Worm (Caenorhabditis elegans) whole organism, L4 larva: ENCODE data around the gene tkr-2.

Experiments
- D1046.2 ChIP-seq: fragments of 200-800 bp; sonication (Bioruptor generic); IDR thresholded peaks from 2 replicates; pipeline ENCODE4 v1.3.6; 2022; ENCODE audit warnings: missing genetic modification characterization, missing compliant biosample characterization
- F44E2.7 ChIP-seq: fragments of 200-800 bp; sonication (Bioruptor generic); IDR thresholded peaks from 2 replicates; pipeline ENCODE4 v2.1.2; 2022; ENCODE audit warnings: missing genetic modification characterization, missing compliant biosample characterization
- R02D3.7 ChIP-seq: fragments of 150-350 bp; sonication (generic microtip); optimal IDR thresholded peaks from 3 replicates; lab custom pipeline; 2014; ENCODE audit warnings: missing biosample characterization, missing genetic modification characterization
- T26A8.4 ChIP-seq: fragments of 200-800 bp; sonication (Bioruptor generic); IDR thresholded peaks from 2 replicates; pipeline ENCODE4 v1.3.6; 2022; ENCODE audit warnings: missing genetic modification characterization, missing compliant biosample characterization
- Y5F2A.4 ChIP-seq: fragments of 200-800 bp; sonication (Bioruptor generic); optimal IDR thresholded peaks from 2 replicates; lab custom pipeline; 2018; ENCODE audit warnings: mild to moderate bottlenecking, missing genetic modification characterization, missing compliant biosample characterization
- Y75B8A.6 ChIP-seq: fragments of 200-800 bp; sonication (Bioruptor generic); IDR thresholded peaks from 2 replicates; pipeline ENCODE4 v1.3.6; 2022; ENCODE audit warnings: missing genetic modification reagents, missing genetic modification characterization, missing compliant biosample characterization
- aly-2 ChIP-seq: sonication (generic microtip); optimal IDR thresholded peaks from 2 replicates; lab custom pipeline; 2018; ENCODE audit warnings: missing biosample characterization, missing genetic modification characterization
- arid-1 ChIP-seq: fragments of 200-800 bp; sonication (Bioruptor generic); conservative IDR thresholded peaks from 2 replicates; pipeline ENCODE4 v1.3.6; 2022; ENCODE audit warnings: missing genetic modification reagents, missing genetic modification characterization, missing compliant biosample characterization
- attf-4 ChIP-seq: sonication (generic microtip); optimal IDR thresholded peaks from 3 replicates; lab custom pipeline; 2017; ENCODE audit warnings: missing biosample characterization, missing genetic modification characterization
- ceh-20 ChIP-seq: fragments of 200-800 bp; sonication (Bioruptor generic); IDR thresholded peaks from 2 replicates; pipeline ENCODE4 v1.3.6; 2022; ENCODE audit warnings: missing genetic modification reagents, missing genetic modification characterization, missing compliant biosample characterization
- ceh-32 ChIP-seq: sonication (generic microtip); optimal IDR thresholded peaks from 2 replicates; lab custom pipeline; 2016; ENCODE audit warnings: mild to moderate bottlenecking, missing genetic modification characterization, missing compliant biosample characterization; ENCODE audit not compliant: poor library complexity
- ceh-82 ChIP-seq: sonication (generic microtip); optimal IDR thresholded peaks from 2 replicates; lab custom pipeline; 2017; ENCODE audit warnings: missing biosample characterization, missing genetic modification characterization
- ces-1 ChIP-seq: fragments of 150-350 bp; sonication (generic microtip); optimal IDR thresholded peaks from 4 replicates; lab custom pipeline; 2014; ENCODE audit warnings: missing biosample characterization, missing genetic modification reagents, missing genetic modification characterization
- cey-2 ChIP-seq: sonication (generic microtip); optimal IDR thresholded peaks from 3 replicates; lab custom pipeline; 2017; ENCODE audit warnings: missing genetic modification characterization, mild to moderate bottlenecking, missing compliant biosample characterization, antibody characterized with exemption, borderline replicate concordance; ENCODE audit not compliant: insufficient read depth
- daf-16 ChIP-seq, 3 experiments: sonication (generic microtip); optimal IDR thresholded peaks; 2 replicates each; lab custom pipeline; 2016 to 2017; ENCODE audit warnings: missing genetic modification characterization in 3 of 3, missing genetic modification reagents in 3 of 3, mild to moderate bottlenecking in 2 of 3, missing compliant biosample characterization in 2 of 3, missing biosample characterization in 1 of 3, moderate library complexity in 1 of 3
- dpl-1 ChIP-seq: fragments of 150-350 bp; optimal IDR thresholded peaks from 2 replicates; lab custom pipeline; 2014; ENCODE audit warnings: missing biosample characterization, missing genetic modification reagents, missing genetic modification characterization
- dve-1 ChIP-seq: sonication (generic microtip); optimal IDR thresholded peaks from 2 replicates; lab custom pipeline; 2017; ENCODE audit warnings: antibody characterized with exemption, mild to moderate bottlenecking, missing genetic modification characterization, missing compliant biosample characterization; ENCODE audit not compliant: insufficient read depth
- egl-27 ChIP-seq: sonication (generic microtip); optimal IDR thresholded peaks from 3 replicates; lab custom pipeline; 2017; ENCODE audit warnings: missing biosample characterization, missing genetic modification reagents, missing genetic modification characterization
- hlh-11 ChIP-seq: fragments of 200-800 bp; sonication (Bioruptor generic); optimal IDR thresholded peaks from 2 replicates; lab custom pipeline; 2018; ENCODE audit warnings: mild to moderate bottlenecking, missing genetic modification characterization, missing compliant biosample characterization
- hmg-1.1 ChIP-seq: fragments of 200-800 bp; sonication (Bioruptor generic); IDR thresholded peaks from 2 replicates; pipeline ENCODE4 v1.3.6; 2022; ENCODE audit warnings: missing genetic modification reagents, missing genetic modification characterization, missing compliant biosample characterization
- jun-1 ChIP-seq: fragments of 150-350 bp; optimal IDR thresholded peaks from 2 replicates; lab custom pipeline; 2014; ENCODE audit warnings: missing biosample characterization, missing genetic modification reagents, missing genetic modification characterization
- lim-7 ChIP-seq: fragments of 200-800 bp; sonication (Bioruptor generic); IDR thresholded peaks from 2 replicates; pipeline ENCODE4 v1.3.6; 2022; ENCODE audit warnings: missing genetic modification characterization, missing compliant biosample characterization
- lin-1 ChIP-seq: fragments of 200-800 bp; sonication (Bioruptor generic); IDR thresholded peaks from 2 replicates; pipeline ENCODE4 v1.3.6; 2022; ENCODE audit warnings: missing genetic modification reagents, missing genetic modification characterization, missing compliant biosample characterization
- lin-15B ChIP-seq: fragments of 150-350 bp; sonication (generic microtip); optimal IDR thresholded peaks from 3 replicates; lab custom pipeline; 2014; ENCODE audit warnings: missing biosample characterization, missing genetic modification characterization
- lin-38 ChIP-seq: fragments of 200-800 bp; sonication (Bioruptor generic); IDR thresholded peaks from 2 replicates; pipeline ENCODE4 v1.3.6; 2022; ENCODE audit warnings: missing genetic modification reagents, missing genetic modification characterization, missing compliant biosample characterization
- lir-3 ChIP-seq: sonication (generic microtip); optimal IDR thresholded peaks from 2 replicates; lab custom pipeline; 2016; ENCODE audit warnings: mild to moderate bottlenecking, missing genetic modification characterization, missing compliant biosample characterization
- mdl-1 ChIP-seq, 2 experiments: fragments of 150-350 bp in 1 of 2; sonication (generic microtip) in 1 of 2; optimal IDR thresholded peaks; 2 replicates each; lab custom pipeline; 2014 to 2017; ENCODE audit warnings: missing biosample characterization in 2 of 2, missing genetic modification characterization in 2 of 2
- mep-1 ChIP-seq: fragments of 150-350 bp; sonication (generic microtip); optimal IDR thresholded peaks from 3 replicates; lab custom pipeline; 2014; ENCODE audit warnings: missing biosample characterization, missing genetic modification characterization
- mes-2 ChIP-seq: sonication (generic microtip); optimal IDR thresholded peaks from 2 replicates; lab custom pipeline; 2016; ENCODE audit warnings: missing genotype, mild to moderate bottlenecking, missing genetic modification characterization, missing compliant biosample characterization; ENCODE audit not compliant: poor library complexity, severe bottlenecking
- mxl-3 ChIP-seq: fragments of 200-800 bp; sonication (Bioruptor generic); optimal IDR thresholded peaks from 2 replicates; lab custom pipeline; 2018; ENCODE audit warnings: mild to moderate bottlenecking, missing genetic modification characterization, missing compliant biosample characterization
- nhr-10 ChIP-seq: fragments of 150-350 bp; optimal IDR thresholded peaks from 2 replicates; lab custom pipeline; 2014; ENCODE audit warnings: missing biosample characterization, missing genetic modification characterization
- nhr-102 ChIP-seq: sonication (generic microtip); optimal IDR thresholded peaks from 2 replicates; lab custom pipeline; 2016; ENCODE audit warnings: mild to moderate bottlenecking, missing genetic modification characterization, moderate library complexity, missing compliant biosample characterization
- nhr-11 ChIP-seq: fragments of 150-350 bp; optimal IDR thresholded peaks from 2 replicates; lab custom pipeline; 2014; ENCODE audit warnings: missing biosample characterization, missing genetic modification characterization
- nhr-111 ChIP-seq: fragments of 200-800 bp; sonication (Bioruptor generic); optimal IDR thresholded peaks from 2 replicates; lab custom pipeline; 2018; ENCODE audit warnings: mild to moderate bottlenecking, missing genetic modification characterization, missing compliant biosample characterization
- nhr-237 ChIP-seq: sonication (generic microtip); optimal IDR thresholded peaks from 2 replicates; lab custom pipeline; 2017; ENCODE audit warnings: missing biosample characterization, missing genetic modification characterization
- nhr-28 ChIP-seq: fragments of 150-350 bp; optimal IDR thresholded peaks from 2 replicates; lab custom pipeline; 2014; ENCODE audit warnings: missing biosample characterization, missing genetic modification characterization
- nhr-42 ChIP-seq: fragments of 200-800 bp; sonication (Bioruptor generic); IDR thresholded peaks from 2 replicates; pipeline ENCODE4 v1.3.6; 2022; ENCODE audit warnings: missing genetic modification characterization, missing compliant biosample characterization
- nhr-6 ChIP-seq: fragments of 150-350 bp; optimal IDR thresholded peaks from 2 replicates; lab custom pipeline; 2014; ENCODE audit warnings: missing biosample characterization, missing genetic modification characterization
- nhr-77 ChIP-seq: fragments of 150-350 bp; optimal IDR thresholded peaks from 2 replicates; lab custom pipeline; 2014; ENCODE audit warnings: missing biosample characterization, missing genetic modification characterization
- pha-4 ChIP-seq, 2 experiments: fragments of 150-350 bp in 1 of 2; fragments of 200-800 bp in 1 of 2; sonication (Bioruptor generic) in 1 of 2; IDR thresholded peaks in 1 of 2; optimal IDR thresholded peaks in 1 of 2; 2 replicates each; pipeline versions ENCODE4 v1.3.6 to Lab custom; 2014 to 2022; ENCODE audit warnings: missing genetic modification characterization in 2 of 2, missing genetic modification reagents in 2 of 2, missing biosample characterization in 1 of 2, missing compliant biosample characterization in 1 of 2
- php-3 ChIP-seq: fragments of 200-800 bp; sonication (Bioruptor generic); IDR thresholded peaks from 2 replicates; pipeline ENCODE4 v1.3.6; 2022; ENCODE audit warnings: missing genetic modification reagents, missing genetic modification characterization, missing compliant biosample characterization
- pqm-1 ChIP-seq: sonication (generic microtip); optimal IDR thresholded peaks from 2 replicates; lab custom pipeline; 2017; ENCODE audit warnings: missing biosample characterization, missing genetic modification characterization
- rbr-2 ChIP-seq: sonication (generic microtip); optimal IDR thresholded peaks from 2 replicates; lab custom pipeline; 2016; ENCODE audit warnings: missing genotype, missing genetic modification characterization, missing compliant biosample characterization
- skn-1 ChIP-seq: fragments of 150-350 bp; optimal IDR thresholded peaks from 2 replicates; lab custom pipeline; 2014; ENCODE audit warnings: missing biosample characterization, missing genetic modification characterization
- snpc-1.2 ChIP-seq: fragments of 200-800 bp; sonication (Bioruptor generic); IDR thresholded peaks from 2 replicates; pipeline ENCODE4 v1.3.6; 2022; ENCODE audit warnings: missing genetic modification reagents, missing genetic modification characterization, missing compliant biosample characterization
- snpc-4 ChIP-seq: fragments of 150-350 bp; optimal IDR thresholded peaks from 2 replicates; lab custom pipeline; 2014; ENCODE audit warnings: missing biosample characterization, missing genetic modification characterization
- spr-3 ChIP-seq: fragments of 200-800 bp; sonication (Bioruptor generic); optimal IDR thresholded peaks from 2 replicates; lab custom pipeline; 2018; ENCODE audit warnings: mild to moderate bottlenecking, missing genetic modification characterization, missing compliant biosample characterization
- tag-97 ChIP-seq: fragments of 200-800 bp; sonication (Bioruptor generic); IDR thresholded peaks from 2 replicates; pipeline ENCODE4 v1.3.6; 2022; ENCODE audit warnings: missing genetic modification characterization, missing compliant biosample characterization
- unc-39 ChIP-seq: sonication (generic microtip); optimal IDR thresholded peaks from 2 replicates; lab custom pipeline; 2017; ENCODE audit warnings: missing biosample characterization, missing genetic modification characterization
- vab-7 ChIP-seq: fragments of 200-800 bp; sonication (Bioruptor generic); IDR thresholded peaks from 2 replicates; pipeline ENCODE4 v1.3.6; 2022; ENCODE audit warnings: missing genetic modification reagents, missing genetic modification characterization, missing compliant biosample characterization
- zip-2 ChIP-seq: fragments of 150-350 bp; optimal IDR thresholded peaks from 2 replicates; lab custom pipeline; 2014; ENCODE audit warnings: missing biosample characterization, missing genetic modification characterization

tkr-2 gene

DNA sequence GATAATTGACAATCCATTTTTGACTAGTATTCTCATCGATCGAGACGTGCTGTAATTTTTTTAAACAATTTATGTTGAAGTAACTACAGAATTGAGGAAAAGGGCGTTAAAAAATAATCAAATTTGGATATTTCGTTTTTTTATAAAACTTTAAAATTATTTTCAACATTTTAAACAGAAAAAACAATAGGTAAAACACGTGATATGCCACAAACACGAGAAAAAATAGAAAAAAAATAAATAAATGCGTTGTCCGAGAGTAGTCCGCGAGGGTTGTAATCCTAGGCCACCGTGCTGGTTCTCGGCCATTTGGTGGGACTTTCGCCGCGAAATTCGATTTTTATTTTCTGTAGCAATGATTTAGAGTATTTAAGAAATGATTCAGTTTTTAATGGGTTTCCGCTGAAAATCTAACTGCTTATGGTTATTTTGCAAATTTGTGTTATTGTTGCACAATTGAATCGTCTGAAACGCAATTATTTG, 4.5 kb downstream of the tkr-2 start, which contains the start of gene C49A9.10 (continued):
- TF ChIP-seq Y75B8A.6 (GFP tag; lab: Robert Waterston, UW) (no peak), snpc-4 (tag; lab: Kevin White, UChicago) (no peak), nhr-237 (no peak), jun-1 (no peak), lin-38 (GFP tag; lab: Robert Waterston, UW) (peak; percentile 76; the same call in 1 of the 2 replicates), lim-7 (GFP tag; lab: Robert Waterston, UW) (no peak), nhr-6 (tag; lab: Kevin White, UChicago) (no peak), egl-27 (no peak), skn-1 (tag; lab: Kevin White, UChicago) (no peak), ceh-82 (no peak), lin-15B (tag; lab: Kevin White, UChicago) (no peak), nhr-111 (no peak), ceh-20 (no peak; the same call in 1 of the 2 replicates), cey-2 (tag; lab: Kevin White, UChicago) (no peak), D1046.2 (GFP tag; lab: Robert Waterston, UW) (no peak), ceh-32 (no peak), rbr-2 (peak; percentile 70), dve-1 (tag; lab: Kevin White, UChicago) (peak; percentile 73), nhr-42 (no peak), F44E2.7 (no peak), nhr-11 (tag; lab: Kevin White, UChicago) (peak; percentile 3), T26A8.4 (GFP tag; lab: Robert Waterston, UW) (no peak), nhr-10 (tag; lab: Kevin White, UChicago) (no peak), mep-1 (tag; lab: Kevin White, UChicago) (peak; percentile 76), tag-97 (no peak), hlh-11 (tag; lab: Kevin White, UChicago) (no peak), lin-1 (GFP tag; lab: Robert Waterston, UW) (no peak), Y5F2A.4 (GFP tag; lab: Kevin White, UChicago) (no peak), lir-3 (tag; lab: Kevin White, UChicago) (no peak), spr-3 (no peak), aly-2 (tag; lab: Kevin White, UChicago) (no peak), nhr-28 (tag; lab: Kevin White, UChicago) (no peak), arid-1 (GFP tag; lab: Robert Waterston, UW) (no peak), mes-2 (tag; lab: Kevin White, UChicago) (peak; percentile 100), mdl-1 (tag; optimal IDR thresholded peaks at IDR 0.05; lab: Kevin White, UChicago) (no peak), R02D3.7 (tag; lab: Kevin White, UChicago) (no peak), pqm-1 (tag; lab: Kevin White, UChicago) (no peak), pha-4 (GFP tag; IDR thresholded peaks at IDR 0.05; lab: Robert Waterston, UW) (0 out of 2 replicates have a peak, but pooled peaks have one; percentile 43), pha-4 (tag; optimal IDR thresholded peaks at IDR 0.05; lab: Kevin White, UChicago) (peak; percentile 36), hmg-1.1 (no peak), zip-2 (tag; lab: Kevin White, UChicago) (no peak), php-3 (GFP tag; lab: Robert Waterston, UW) (no peak), dpl-1 (peak; percentile 98), daf-16 (GFP tag; optimal IDR thresholded peaks at IDR 0.05; lab: Kevin White, UChicago) (peak in 1 of 2 experiments; percentile 57), daf-16 (tag; optimal IDR thresholded peaks at IDR 0.05; lab: Kevin White, UChicago) (peak; percentile 69), ces-1 (GFP tag; lab: Kevin White, UChicago) (no peak), nhr-102 (tag; lab: Kevin White, UChicago) (peak; percentile 74), nhr-77 (tag; lab: Kevin White, UChicago) (peak; percentile 59), mxl-3 (GFP tag; lab: Kevin White, UChicago) (no peak), snpc-1.2 (GFP tag; lab: Robert Waterston, UW) (peak; percentile 95), vab-7 (GFP tag; lab: Robert Waterston, UW) (no peak), unc-39 (tag; lab: Kevin White, UChicago) (no peak), attf-4 (tag; lab: Kevin White, UChicago) (no peak)
